Fruit fly (Drosophila melanogaster) whole organism, embryonic: ENCODE data around the gene RSG7.

Experiments
- Atf6 ChIP-seq: fragments of 200-800 bp; sonication (Bioruptor generic); IDR thresholded peaks from 2 replicates; pipeline ENCODE4 v1.3.6; 2022; ENCODE audit warnings: missing biosample characterization, missing genetic modification characterization
- CG12942 ChIP-seq: fragments of 200-800 bp; sonication (Bioruptor generic); optimal IDR thresholded peaks from 3 replicates; lab custom pipeline; 2016; ENCODE audit warnings: missing biosample characterization, missing genetic modification characterization
- CG14014 ChIP-seq: fragments of 200-800 bp; sonication (Bioruptor generic); IDR thresholded peaks from 2 replicates; pipeline ENCODE4 v1.3.6; 2022; ENCODE audit warnings: missing biosample characterization, missing genetic modification characterization
- CG14441 ChIP-seq: fragments of 200-800 bp; sonication (Bioruptor generic); IDR thresholded peaks from 2 replicates; pipeline ENCODE4 v1.3.6; 2022; ENCODE audit warnings: missing biosample characterization, missing genetic modification characterization
- CG14710 ChIP-seq: fragments of 200-800 bp; sonication (Bioruptor generic); optimal IDR thresholded peaks from 3 replicates; lab custom pipeline; 2019; ENCODE audit warnings: missing biosample characterization, mild to moderate bottlenecking, missing genetic modification characterization, moderate library complexity
- CG16813 ChIP-seq: fragments of 200-800 bp; sonication (Bioruptor generic); IDR thresholded peaks from 3 replicates; pipeline ENCODE4 v1.3.6; 2022; ENCODE audit warnings: missing biosample characterization, missing genetic modification characterization; ENCODE audit not compliant: partially characterized antibody
- CG1832 ChIP-seq: fragments of 200-800 bp; sonication (Bioruptor generic); optimal IDR thresholded peaks from 2 replicates; lab custom pipeline; 2017; ENCODE audit warnings: missing biosample characterization, mild to moderate bottlenecking, missing genetic modification characterization, inconsistent platforms
- CG2116 ChIP-seq: fragments of 200-800 bp; sonication (Bioruptor generic); optimal IDR thresholded peaks from 3 replicates; lab custom pipeline; 2018; ENCODE audit warnings: missing biosample characterization, mild to moderate bottlenecking, missing genetic modification characterization
- CG2202 ChIP-seq: fragments of 200-800 bp; sonication (Bioruptor generic); optimal IDR thresholded peaks from 2 replicates; lab custom pipeline; 2018; ENCODE audit warnings: missing biosample characterization, mild to moderate bottlenecking, missing genetic modification characterization
- CG32767 ChIP-seq: fragments of 200-800 bp; sonication (Bioruptor generic); IDR thresholded peaks from 2 replicates; pipeline ENCODE4 v1.3.6; 2022; ENCODE audit warnings: missing biosample characterization, missing genetic modification characterization
- CG5245 ChIP-seq: fragments of 200-800 bp; sonication (Bioruptor generic); optimal IDR thresholded peaks from 3 replicates; lab custom pipeline; 2016; ENCODE audit warnings: missing biosample characterization, missing genetic modification characterization
- CG6272 ChIP-seq: fragments of 200-800 bp; sonication (Bioruptor generic); IDR thresholded peaks from 2 replicates; pipeline ENCODE4 v1.3.6; 2022; ENCODE audit warnings: missing biosample characterization, missing genetic modification characterization
- CG9215 ChIP-seq: fragments of 200-800 bp; sonication (Bioruptor generic); IDR thresholded peaks from 2 replicates; pipeline ENCODE4 v1.3.6; 2022; ENCODE audit warnings: missing biosample characterization, missing genetic modification characterization
- CG9727 ChIP-seq: fragments of 200-800 bp; sonication (Bioruptor generic); optimal IDR thresholded peaks from 3 replicates; lab custom pipeline; 2017; ENCODE audit warnings: missing biosample characterization, mild to moderate bottlenecking, missing genetic modification characterization
- Deaf1 ChIP-seq: fragments of 200-800 bp; optimal IDR thresholded peaks from 3 replicates; lab custom pipeline; 2019; ENCODE audit warnings: missing biosample characterization, mild to moderate bottlenecking, missing genetic modification characterization, moderate library complexity
- Dll ChIP-seq: fragments of 200-800 bp; sonication (Bioruptor generic); IDR thresholded peaks from 4 replicates; pipeline ENCODE4 v1.3.6; 2022; ENCODE audit warnings: missing biosample characterization, missing genetic modification characterization; ENCODE audit not compliant: partially characterized antibody
- Doc2 ChIP-seq: fragments of 200-800 bp; sonication (Bioruptor generic); IDR thresholded peaks from 2 replicates; pipeline ENCODE4 v1.3.6; 2022; ENCODE audit warnings: missing biosample characterization, missing genetic modification characterization
- Doc3 ChIP-seq: fragments of 200-800 bp; sonication (Bioruptor generic); IDR thresholded peaks from 3 replicates; pipeline ENCODE4 v1.3.6; 2022; ENCODE audit warnings: missing biosample characterization, missing genetic modification characterization; ENCODE audit not compliant: partially characterized antibody
- Dp ChIP-seq: fragments of 200-800 bp; sonication (Bioruptor generic); optimal IDR thresholded peaks from 2 replicates; lab custom pipeline; 2018; ENCODE audit warnings: missing biosample characterization, mild to moderate bottlenecking, missing genetic modification characterization, moderate library complexity
- E2f2 ChIP-seq: fragments of 200-800 bp; sonication (Bioruptor generic); IDR thresholded peaks from 2 replicates; pipeline ENCODE4 v1.3.6; 2022; ENCODE audit warnings: missing biosample characterization, missing genetic modification characterization
- Elba2 ChIP-seq: fragments of 200-800 bp; sonication (Bioruptor generic); optimal IDR thresholded peaks from 3 replicates; lab custom pipeline; 2016; ENCODE audit warnings: missing biosample characterization, missing genetic modification characterization
- HLH4C ChIP-seq: fragments of 200-800 bp; sonication (Bioruptor generic); IDR thresholded peaks from 3 replicates; pipeline ENCODE4 v1.3.6; 2022; ENCODE audit warnings: missing biosample characterization, missing genetic modification characterization; ENCODE audit not compliant: partially characterized antibody
- MBD-R2 ChIP-seq: fragments of 200-800 bp; sonication (Bioruptor generic); IDR thresholded peaks from 2 replicates; pipeline ENCODE4 v1.3.6; 2022; ENCODE audit warnings: missing biosample characterization, missing genetic modification characterization
- MESR4 ChIP-seq: fragments of 200-800 bp; sonication (Bioruptor generic); optimal IDR thresholded peaks from 2 replicates; lab custom pipeline; 2018; ENCODE audit warnings: missing biosample characterization, mild to moderate bottlenecking, missing genetic modification characterization, moderate library complexity
- Med ChIP-seq: fragments of 200-800 bp; sonication (Bioruptor generic); peaks from one replicate; lab custom pipeline; 2016; ENCODE audit warnings: missing biosample characterization, missing genetic modification characterization, mild to moderate bottlenecking, inconsistent platforms, moderate library complexity
- Mes4 ChIP-seq: fragments of 200-800 bp; sonication (Bioruptor generic); optimal IDR thresholded peaks from 2 replicates; lab custom pipeline; 2016; ENCODE audit warnings: missing biosample characterization, missing genetic modification characterization
- Ptx1 ChIP-seq: fragments of 200-800 bp; sonication (Bioruptor generic); IDR thresholded peaks from 2 replicates; pipeline ENCODE4 v1.3.6; 2022; ENCODE audit warnings: missing biosample characterization, missing genetic modification characterization
- YL-1 ChIP-seq: fragments of 200-800 bp; sonication (Bioruptor generic); optimal IDR thresholded peaks from 3 replicates; lab custom pipeline; 2017; ENCODE audit warnings: missing biosample characterization, mild to moderate bottlenecking, missing genetic modification characterization
- amos ChIP-seq: fragments of 200-800 bp; sonication (Bioruptor generic); IDR thresholded peaks from 2 replicates; pipeline ENCODE4 v1.3.6; 2022; ENCODE audit warnings: missing biosample characterization, missing genetic modification characterization; ENCODE audit not compliant: partially characterized antibody
- danr ChIP-seq: fragments of 200-800 bp; sonication (Bioruptor generic); IDR thresholded peaks from 2 replicates; pipeline ENCODE4 v1.3.6; 2022; ENCODE audit warnings: missing biosample characterization, missing genetic modification characterization
- ewg ChIP-seq: fragments of 200-800 bp; sonication (Bioruptor generic); optimal IDR thresholded peaks from 3 replicates; lab custom pipeline; 2017; ENCODE audit warnings: mild to moderate bottlenecking, missing biosample characterization, missing genetic modification reagents, missing genetic modification characterization
- exex ChIP-seq: fragments of 200-800 bp; sonication (Bioruptor generic); optimal IDR thresholded peaks from 4 replicates; lab custom pipeline; 2018; ENCODE audit warnings: missing biosample characterization, mild to moderate bottlenecking, missing genetic modification characterization, moderate library complexity
- gfzf ChIP-seq: fragments of 200-800 bp; sonication (Bioruptor generic); optimal IDR thresholded peaks from 2 replicates; lab custom pipeline; 2016; ENCODE audit warnings: missing biosample characterization, mild to moderate bottlenecking, missing genetic modification characterization, moderate library complexity
- hbn ChIP-seq: fragments of 200-800 bp; sonication (Bioruptor generic); IDR thresholded peaks from 2 replicates; pipeline ENCODE4 v1.3.6; 2022; ENCODE audit warnings: missing biosample characterization, missing genetic modification characterization; ENCODE audit not compliant: partially characterized antibody
- inv ChIP-seq: fragments of 200-800 bp; sonication (Bioruptor generic); IDR thresholded peaks from 2 replicates; pipeline ENCODE4 v1.3.6; 2022; ENCODE audit warnings: missing biosample characterization, missing genetic modification characterization; ENCODE audit not compliant: partially characterized antibody
- knrl ChIP-seq: fragments of 200-800 bp; sonication (Bioruptor generic); IDR thresholded peaks from 3 replicates; pipeline ENCODE4 v1.3.6; 2022; ENCODE audit warnings: missing biosample characterization, missing genetic modification characterization; ENCODE audit not compliant: partially characterized antibody
- lbe ChIP-seq: fragments of 200-800 bp; sonication (Bioruptor generic); optimal IDR thresholded peaks from 2 replicates; lab custom pipeline; 2016; ENCODE audit warnings: missing biosample characterization, mild to moderate bottlenecking, missing genetic modification characterization
- lmd ChIP-seq: fragments of 200-800 bp; sonication (Bioruptor generic); IDR thresholded peaks from 2 replicates; pipeline ENCODE4 v1.3.6; 2022; ENCODE audit warnings: missing biosample characterization, missing genetic modification characterization
- nerfin-1 ChIP-seq: fragments of 200-800 bp; sonication (Bioruptor generic); optimal IDR thresholded peaks from 3 replicates; lab custom pipeline; 2019; ENCODE audit warnings: missing biosample characterization, mild to moderate bottlenecking, missing genetic modification characterization, moderate library complexity
- pzg ChIP-seq: fragments of 200-800 bp; sonication (Bioruptor generic); optimal IDR thresholded peaks from 3 replicates; lab custom pipeline; 2018; ENCODE audit warnings: missing biosample characterization, mild to moderate bottlenecking, missing genetic modification characterization, moderate library complexity
- sd ChIP-seq: fragments of 200-800 bp; sonication (Bioruptor generic); optimal IDR thresholded peaks from 3 replicates; lab custom pipeline; 2018; ENCODE audit warnings: missing biosample characterization, mild to moderate bottlenecking, missing genetic modification characterization, moderate library complexity
- sens ChIP-seq: fragments of 200-800 bp; sonication (Bioruptor generic); peaks from one replicate; lab custom pipeline; 2016; ENCODE audit warnings: missing biosample characterization, missing genetic modification characterization
- shn ChIP-seq: fragments of 200-800 bp; sonication (Bioruptor generic); optimal IDR thresholded peaks from 3 replicates; lab custom pipeline; 2016; ENCODE audit warnings: missing biosample characterization, missing genetic modification characterization
- slou ChIP-seq: fragments of 200-800 bp; sonication (Bioruptor generic); optimal IDR thresholded peaks from 3 replicates; lab custom pipeline; 2016; ENCODE audit warnings: missing biosample characterization, missing genetic modification characterization
- sna ChIP-seq: fragments of 200-800 bp; sonication (Bioruptor generic); IDR thresholded peaks from 2 replicates; pipeline ENCODE4 v1.3.6; 2022; ENCODE audit warnings: missing biosample characterization, missing genetic modification characterization; ENCODE audit not compliant: partially characterized antibody
- trem ChIP-seq: fragments of 200-800 bp; optimal IDR thresholded peaks from 3 replicates; lab custom pipeline; 2019; ENCODE audit warnings: missing biosample characterization, mild to moderate bottlenecking, missing genetic modification characterization, moderate library complexity
- unc-4 ChIP-seq: fragments of 200-800 bp; sonication (Bioruptor generic); IDR thresholded peaks from 2 replicates; pipeline ENCODE4 v1.3.6; 2022; ENCODE audit warnings: missing biosample characterization, missing genetic modification characterization; ENCODE audit not compliant: partially characterized antibody

RSG7 gene

DNA sequence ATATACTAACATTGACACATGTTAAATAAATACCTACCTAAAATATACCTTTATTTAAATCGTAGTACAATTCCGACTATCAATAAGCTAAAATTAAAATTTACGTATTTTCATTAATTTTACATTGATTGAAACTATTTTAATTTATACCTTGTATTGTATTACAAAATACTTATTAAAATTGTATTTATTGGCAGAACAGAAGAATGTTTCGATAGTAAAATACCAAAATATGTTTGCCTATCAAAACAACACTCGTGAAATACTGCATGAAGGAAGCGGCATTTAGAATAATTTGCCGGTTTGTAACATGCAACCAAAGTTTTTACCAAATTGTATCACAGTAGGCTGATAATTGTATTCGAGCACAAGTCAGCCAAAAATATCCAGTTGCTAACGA is 42.3 kb upstream of the RSG7 start, which contains the start of the genes DENR and CG4880 (continued):
- TF ChIP-seq CG16813 (GFP tag; lab: Robert Waterston, UW) = peak; percentile 49; the same call in 2 of the 3 replicates
- no peak for TF ChIP-seq CG9727 (GFP tag; lab: Kevin White, UChicago)
- TF ChIP-seq HLH4C (GFP tag; lab: Robert Waterston, UW) = 0 out of 3 replicates have a peak, but pooled peaks have one; percentile 20
- peak; percentile 74 for TF ChIP-seq Dll (GFP tag; lab: Robert Waterston, UW)
- TF ChIP-seq Doc3 (GFP tag; lab: Robert Waterston, UW) = 0 out of 3 replicates have a peak, but pooled peaks have one; percentile 30
- no peak for TF ChIP-seq CG5245 (GFP tag; lab: Kevin White, UChicago)
- TF ChIP-seq inv = peak; percentile 35; the same call in 1 of the 2 replicates
- TF ChIP-seq trem (tag; lab: Kevin White, UChicago) = peak; percentile 38
- TF ChIP-seq CG2116 (GFP tag; lab: Kevin White, UChicago) = peak; percentile 8
- TF ChIP-seq sna (GFP tag; lab: Robert Waterston, UW) = peak; percentile 53; the same call in 1 of the 2 replicates
- peak; percentile 49; the same call in 2 of the 3 replicates for TF ChIP-seq knrl (GFP tag; lab: Robert Waterston, UW)
- TF ChIP-seq gfzf = peak; percentile 55
- TF ChIP-seq sd (tag; lab: Kevin White, UChicago) = peak; percentile 0
- TF ChIP-seq shn (GFP tag; lab: Kevin White, UChicago) = no peak
- TF ChIP-seq unc-4 (GFP tag; lab: Robert Waterston, UW) = peak; percentile 54; the same call in 1 of the 2 replicates

- TF ChIP-seq sens (GFP tag; lab: Kevin White, UChicago) (peak; percentile 37), ewg (GFP tag; lab: Kevin White, UChicago) (no peak), trem (tag; lab: Kevin White, UChicago) (peak; percentile 41), MESR4 (GFP tag; lab: Kevin White, UChicago) (peak; percentile 48), pzg (GFP tag; lab: Kevin White, UChicago) (peak; percentile 49), Ptx1 (no peak), Med (GFP tag; lab: Kevin White, UChicago) (peak; percentile 44), CG14710 (tag; lab: Kevin White, UChicago) (peak; percentile 20), Doc3 (GFP tag; lab: Robert Waterston, UW) (0 out of 3 replicates have a peak, but pooled peaks have one; percentile 18), Elba2 (no peak), lmd (no peak), Doc2 (GFP tag; lab: Robert Waterston, UW) (no peak), amos (GFP tag; lab: Robert Waterston, UW) (no peak), nerfin-1 (tag; lab: Kevin White, UChicago) (peak; percentile 74), E2f2 (GFP tag; lab: Robert Waterston, UW) (peak; percentile 29; the same call in 1 of the 2 replicates), CG12942 (GFP tag; lab: Kevin White, UChicago) (no peak), HLH4C (GFP tag; lab: Robert Waterston, UW) (no peak), exex (tag; lab: Kevin White, UChicago) (no peak), CG1832 (no peak), YL-1 (GFP tag; lab: Kevin White, UChicago) (peak; percentile 29), CG14441 (GFP tag; lab: Robert Waterston, UW) (no peak), Deaf1 (tag; lab: Kevin White, UChicago) (no peak), Dp (GFP tag; lab: Kevin White, UChicago) (peak; percentile 26), gfzf (peak; percentile 72), MBD-R2 (peak; percentile 39), CG32767 (GFP tag; lab: Robert Waterston, UW) (no peak), danr (GFP tag; lab: Robert Waterston, UW) (no peak), Mes4 (no peak), inv (no peak), slou (no peak), lbe (GFP tag; lab: Kevin White, UChicago) (no peak), Atf6 (GFP tag; lab: Robert Waterston, UW) (no peak), hbn (GFP tag; lab: Robert Waterston, UW) (peak; percentile 28; the same call in 1 of the 2 replicates), CG14014 (GFP tag; lab: Robert Waterston, UW) (no peak), CG2202 (tag; lab: Kevin White, UChicago) (no peak), CG6272 (no peak), CG9215 (GFP tag; lab: Robert Waterston, UW) (no peak)
Observed at dm6 chrX:16884280-16884679, 40.0 kb upstream of the RSG7 start, which contains the start of the genes Nprl2 and Polr3I. TSS of gene Nprl2 (minus strand) at chrX:16884365. TSS of gene Polr3I (plus strand) at chrX:16884581.
